Fruit fly (Drosophila melanogaster) whole organism, pupa: ENCODE results near the gene fend.

Experiments
- CG12605 ChIP-seq: fragments of 200-800 bp; sonication (Bioruptor generic); IDR thresholded peaks from 2 replicates; pipeline ENCODE4 v1.3.6; 2022; ENCODE audit warnings: missing biosample characterization, missing genetic modification characterization
- CG14655 ChIP-seq: fragments of 200-800 bp; sonication (Bioruptor generic); optimal IDR thresholded peaks from 3 replicates; lab custom pipeline; 2017; ENCODE audit warnings: mild to moderate bottlenecking, missing biosample characterization, missing genetic modification reagents, missing genetic modification characterization
- CG15710 ChIP-seq: fragments of 200-800 bp; sonication (Bioruptor generic); optimal IDR thresholded peaks from 2 replicates; lab custom pipeline; 2018; ENCODE audit warnings: missing biosample characterization, mild to moderate bottlenecking, missing genetic modification characterization, moderate library complexity
- CG17806 ChIP-seq: fragments of 200-800 bp; sonication (Bioruptor generic); optimal IDR thresholded peaks from 2 replicates; lab custom pipeline; 2018; ENCODE audit warnings: missing biosample characterization, mild to moderate bottlenecking, missing genetic modification characterization, moderate library complexity
- CG32121 ChIP-seq: fragments of 200-800 bp; sonication (Bioruptor generic); IDR thresholded peaks from 2 replicates; pipeline ENCODE4 v1.3.6; 2022; ENCODE audit warnings: missing biosample characterization, missing genetic modification characterization
- CG8159 ChIP-seq: fragments of 200-800 bp; sonication (Bioruptor generic); optimal IDR thresholded peaks from 3 replicates; lab custom pipeline; 2018; ENCODE audit warnings: missing biosample characterization, mild to moderate bottlenecking, missing genetic modification characterization, moderate library complexity
- CG9948 ChIP-seq: fragments of 200-800 bp; sonication (Bioruptor generic); optimal IDR thresholded peaks from 2 replicates; lab custom pipeline; 2018; ENCODE audit warnings: missing biosample characterization, mild to moderate bottlenecking, missing genetic modification characterization, moderate library complexity
- EcR ChIP-seq: fragments of 200-800 bp; sonication (Bioruptor generic); optimal IDR thresholded peaks from 3 replicates; lab custom pipeline; 2019; ENCODE audit warnings: missing biosample characterization, missing genetic modification characterization, mild to moderate bottlenecking, moderate library complexity, missing genetic modification reagents
- Pif1B ChIP-seq: fragments of 200-800 bp; sonication (Bioruptor generic); optimal IDR thresholded peaks from 3 replicates; lab custom pipeline; 2016; ENCODE audit warnings: missing biosample characterization, missing genetic modification characterization
- Snoo ChIP-seq: fragments of 200-800 bp; sonication (Bioruptor generic); optimal IDR thresholded peaks from 3 replicates; lab custom pipeline; 2017; ENCODE audit warnings: missing biosample characterization, mild to moderate bottlenecking, missing genetic modification characterization, inconsistent platforms
- fd96Ca ChIP-seq: fragments of 200-800 bp; sonication (Bioruptor generic); IDR thresholded peaks from 3 replicates; pipeline ENCODE4 v1.3.6; 2022; ENCODE audit warnings: missing biosample characterization, missing genetic modification characterization

- TF ChIP-seq Pif1B (GFP tag; lab: Kevin White, UChicago), result no peak
- TF ChIP-seq CG12605 (GFP tag; lab: Robert Waterston, UW), result no peak
- no peak for TF ChIP-seq CG9948 (tag; lab: Kevin White, UChicago)
- no peak for TF ChIP-seq EcR (GFP tag; lab: Kevin White, UChicago)
- no peak for TF ChIP-seq fd96Ca
- TF ChIP-seq Snoo, result no peak
- no peak for TF ChIP-seq CG17806 (tag; lab: Kevin White, UChicago)
- TF ChIP-seq CG8159 (tag; lab: Kevin White, UChicago), result no peak
- no peak for TF ChIP-seq CG32121 (GFP tag; lab: Robert Waterston, UW)
- no peak for TF ChIP-seq CG14655 (GFP tag; lab: Kevin White, UChicago)
- no peak for TF ChIP-seq CG15710 (tag; lab: Kevin White, UChicago)
Measured at dm6 chrX:9161912-9162311, 27.0 kb upstream of the fend start, which contains the start of the genes Zpr1 and CG44532.
